Worm (Caenorhabditis elegans): ENCODE measurements around the gene ZK250.14.
"Not testable (repeated sequence)": the region's sequence is repeated elsewhere in the genome, so short reads cannot be mapped to it uniquely, and the experiment has no call there.

DNA sequence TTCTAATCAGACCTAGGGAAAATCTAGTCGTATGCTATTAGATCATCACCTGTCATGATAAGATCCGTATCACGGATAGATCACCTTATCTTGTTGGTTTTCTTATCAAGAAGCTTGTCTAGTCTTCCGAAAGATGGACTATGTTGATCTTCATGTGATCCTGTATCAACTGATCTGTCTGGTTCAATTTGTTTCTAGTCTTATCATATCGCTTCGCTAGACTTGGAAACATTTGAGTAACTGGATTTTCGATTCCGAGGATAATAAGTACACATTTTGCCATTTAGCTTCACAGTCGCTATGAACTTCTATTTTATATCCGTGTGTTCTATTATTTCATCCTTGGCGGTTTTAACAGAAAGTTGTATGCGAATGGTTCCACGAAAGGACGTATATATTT lies 3.4 kb upstream of the ZK250.14 start, which contains the start of gene ZK250.2:
- TF ChIP-seq ztf-29 (GFP tag; IDR thresholded peaks at IDR 0.05); T22C8.4 (GFP tag; IDR thresholded peaks at IDR 0.05); ztf-23 (GFP tag; IDR thresholded peaks at IDR 0.05); flt-1 (GFP tag; IDR thresholded peaks at IDR 0.05); tab-1 (GFP tag; IDR thresholded peaks at IDR 0.05); klf-2 (GFP tag; conservative IDR thresholded peaks at IDR 0.05); ref-1 (GFP tag; conservative IDR thresholded peaks at IDR 0.05); cog-1 (tag; optimal IDR thresholded peaks at IDR 0.05): not testable (repeated sequence)

Measured in whole organism, midembryonic.